Fruit fly (Drosophila melanogaster) whole organism, prepupa: ENCODE measurements around the gene Mo25.

Source experiments
- CG10631 ChIP-seq: fragments of 200-800 bp; sonication (Bioruptor generic); optimal IDR thresholded peaks from 2 replicates; lab custom pipeline; 2016; ENCODE audit warnings: missing biosample characterization, missing genetic modification characterization
- CG10669 ChIP-seq: fragments of 200-800 bp; sonication (Bioruptor generic); optimal IDR thresholded peaks from 3 replicates; lab custom pipeline; 2018; ENCODE audit warnings: missing biosample characterization, mild to moderate bottlenecking, missing genetic modification characterization, moderate library complexity
- CG11762 ChIP-seq: fragments of 200-800 bp; sonication (Bioruptor generic); optimal IDR thresholded peaks from 3 replicates; lab custom pipeline; 2016; ENCODE audit warnings: missing biosample characterization, missing genetic modification characterization; ENCODE audit not compliant: insufficient read depth
- CG11902 ChIP-seq: fragments of 200-800 bp; sonication (Bioruptor generic); optimal IDR thresholded peaks from 3 replicates; lab custom pipeline; 2016; ENCODE audit warnings: missing biosample characterization, missing genetic modification characterization
- CG15336 ChIP-seq: fragments of 200-800 bp; sonication (Bioruptor generic); IDR thresholded peaks from 2 replicates; pipeline ENCODE4 v1.3.6; 2022; ENCODE audit warnings: missing biosample characterization, missing genetic modification characterization
- CG1621 ChIP-seq: fragments of 200-800 bp; sonication (Bioruptor generic); optimal IDR thresholded peaks from 3 replicates; lab custom pipeline; 2018; ENCODE audit warnings: missing biosample characterization, mild to moderate bottlenecking, missing genetic modification characterization
- CG16779 ChIP-seq: fragments of 200-800 bp; sonication (Bioruptor generic); optimal IDR thresholded peaks from 3 replicates; lab custom pipeline; 2017; ENCODE audit warnings: missing biosample characterization, mild to moderate bottlenecking, missing genetic modification characterization
- CG3032 ChIP-seq: fragments of 200-800 bp; optimal IDR thresholded peaks from 2 replicates; lab custom pipeline; 2019; ENCODE audit warnings: missing biosample characterization, mild to moderate bottlenecking, missing genetic modification characterization, moderate library complexity
- CG31627 ChIP-seq: fragments of 200-800 bp; sonication (Bioruptor generic); optimal IDR thresholded peaks from 3 replicates; lab custom pipeline; 2016; ENCODE audit warnings: missing biosample characterization, missing genetic modification characterization
- CG32006 ChIP-seq: fragments of 200-800 bp; sonication (Bioruptor generic); optimal IDR thresholded peaks from 3 replicates; lab custom pipeline; 2017; ENCODE audit warnings: missing biosample characterization, mild to moderate bottlenecking, missing genetic modification characterization
- CG34406 ChIP-seq: fragments of 200-800 bp; sonication (Bioruptor generic); optimal IDR thresholded peaks from 3 replicates; lab custom pipeline; 2016; ENCODE audit warnings: missing biosample characterization, missing genetic modification characterization
- CG3919 ChIP-seq: fragments of 200-800 bp; sonication (Bioruptor generic); optimal IDR thresholded peaks from 3 replicates; lab custom pipeline; 2016; ENCODE audit warnings: missing biosample characterization, missing genetic modification characterization
- CG4318 ChIP-seq: fragments of 200-800 bp; sonication (Bioruptor generic); optimal IDR thresholded peaks from 3 replicates; lab custom pipeline; 2017; ENCODE audit warnings: missing biosample characterization, mild to moderate bottlenecking, missing genetic modification characterization
- CG6163 ChIP-seq: fragments of 200-800 bp; sonication (Bioruptor generic); IDR thresholded peaks from 3 replicates; pipeline ENCODE4 v1.3.6; 2022; ENCODE audit warnings: missing biosample characterization, missing genetic modification characterization
- CG6276 ChIP-seq: fragments of 200-800 bp; sonication (Bioruptor generic); optimal IDR thresholded peaks from 2 replicates; lab custom pipeline; 2017; ENCODE audit warnings: missing biosample characterization, mild to moderate bottlenecking, missing genetic modification characterization
- CG6792 ChIP-seq: fragments of 200-800 bp; sonication (Bioruptor generic); optimal IDR thresholded peaks from 3 replicates; lab custom pipeline; 2016; ENCODE audit warnings: missing biosample characterization, missing genetic modification characterization
- CG6808 ChIP-seq: fragments of 200-800 bp; sonication (Bioruptor generic); optimal IDR thresholded peaks from 3 replicates; lab custom pipeline; 2017; ENCODE audit warnings: missing biosample characterization, missing genetic modification characterization, mild to moderate bottlenecking, moderate library complexity, missing genetic modification reagents
- CG8319 ChIP-seq: fragments of 200-800 bp; sonication (Bioruptor generic); optimal IDR thresholded peaks from 3 replicates; lab custom pipeline; 2016; ENCODE audit warnings: missing biosample characterization, missing genetic modification characterization
- CG8632 ChIP-seq: fragments of 200-800 bp; sonication (Bioruptor generic); optimal IDR thresholded peaks from 3 replicates; lab custom pipeline; 2016; ENCODE audit warnings: missing biosample characterization, missing genetic modification characterization
- CG9139 ChIP-seq: fragments of 200-800 bp; sonication (Bioruptor generic); optimal IDR thresholded peaks from 3 replicates; lab custom pipeline; 2017; ENCODE audit warnings: missing biosample characterization, mild to moderate bottlenecking, missing genetic modification characterization
- Eip75B ChIP-seq: fragments of 200-800 bp; sonication (Bioruptor generic); optimal IDR thresholded peaks from 3 replicates; lab custom pipeline; 2016; ENCODE audit warnings: missing biosample characterization, missing genetic modification characterization
- Eip78C ChIP-seq: fragments of 200-800 bp; sonication (Bioruptor generic); peaks from one replicate; lab custom pipeline; 2016; ENCODE audit warnings: missing biosample characterization, missing genetic modification characterization
- Eip93F ChIP-seq: fragments of 200-800 bp; sonication (Bioruptor generic); optimal IDR thresholded peaks from 2 replicates; lab custom pipeline; 2016; ENCODE audit warnings: missing biosample characterization, mild to moderate bottlenecking, missing genetic modification characterization
- Ets21C ChIP-seq: fragments of 200-800 bp; sonication (Bioruptor generic); optimal IDR thresholded peaks from 3 replicates; lab custom pipeline; 2016; ENCODE audit warnings: missing biosample characterization, missing genetic modification characterization
- Gug ChIP-seq: fragments of 200-800 bp; sonication (Bioruptor generic); IDR thresholded peaks from 2 replicates; pipeline ENCODE4 v1.3.6; 2022; ENCODE audit warnings: missing biosample characterization, missing genetic modification characterization
- Hr38 ChIP-seq: sonication (Bioruptor generic); optimal IDR thresholded peaks from 2 replicates; lab custom pipeline; 2016; ENCODE audit warnings: missing biosample characterization, missing genetic modification characterization
- Hr39 ChIP-seq: fragments of 200-800 bp; sonication (Bioruptor generic); optimal IDR thresholded peaks from 2 replicates; lab custom pipeline; 2016; ENCODE audit warnings: missing biosample characterization, missing genetic modification characterization
- Hr4 ChIP-seq: fragments of 200-800 bp; sonication (Bioruptor generic); optimal IDR thresholded peaks from 3 replicates; lab custom pipeline; 2016; ENCODE audit warnings: missing biosample characterization, missing genetic modification characterization
- Lpt ChIP-seq: fragments of 200-800 bp; sonication (Bioruptor generic); optimal IDR thresholded peaks from 3 replicates; lab custom pipeline; 2016; ENCODE audit warnings: missing biosample characterization, missing genetic modification characterization
- OdsH ChIP-seq: fragments of 200-800 bp; sonication (Bioruptor generic); optimal IDR thresholded peaks from 3 replicates; lab custom pipeline; 2016; ENCODE audit warnings: missing biosample characterization, missing genetic modification characterization
- Smox ChIP-seq: fragments of 200-800 bp; sonication (Bioruptor generic); optimal IDR thresholded peaks from 3 replicates; lab custom pipeline; 2016; ENCODE audit warnings: missing biosample characterization, missing genetic modification characterization
- Sox102F ChIP-seq: fragments of 200-800 bp; sonication (Bioruptor generic); optimal IDR thresholded peaks from 2 replicates; lab custom pipeline; 2016; ENCODE audit warnings: missing biosample characterization, mild to moderate bottlenecking, missing genetic modification characterization
- Sox14 ChIP-seq: fragments of 200-800 bp; sonication (Bioruptor generic); optimal IDR thresholded peaks from 3 replicates; lab custom pipeline; 2016; ENCODE audit warnings: missing biosample characterization, missing genetic modification characterization
- Sox15 ChIP-seq: fragments of 200-800 bp; sonication (Bioruptor generic); optimal IDR thresholded peaks from 3 replicates; lab custom pipeline; 2016; ENCODE audit warnings: missing biosample characterization, missing genetic modification characterization
- achi ChIP-seq: fragments of 200-800 bp; sonication (Bioruptor generic); optimal IDR thresholded peaks from 3 replicates; lab custom pipeline; 2016; ENCODE audit warnings: missing biosample characterization, missing genetic modification characterization
- acj6 ChIP-seq: fragments of 200-800 bp; sonication (Bioruptor generic); optimal IDR thresholded peaks from 3 replicates; lab custom pipeline; 2016; ENCODE audit warnings: missing biosample characterization, missing genetic modification characterization
- cyc ChIP-seq: fragments of 200-800 bp; sonication (Bioruptor generic); optimal IDR thresholded peaks from 3 replicates; lab custom pipeline; 2016; ENCODE audit warnings: missing biosample characterization, missing genetic modification characterization
- dac ChIP-seq: fragments of 200-800 bp; sonication (Bioruptor generic); optimal IDR thresholded peaks from 2 replicates; lab custom pipeline; 2017; ENCODE audit warnings: missing biosample characterization, mild to moderate bottlenecking, missing genetic modification characterization
- dsx ChIP-seq: fragments of 200-800 bp; optimal IDR thresholded peaks from 3 replicates; lab custom pipeline; 2019; ENCODE audit warnings: missing biosample characterization, mild to moderate bottlenecking, missing genetic modification characterization, moderate library complexity; ENCODE audit not compliant: poor library complexity, severe bottlenecking
- eg ChIP-seq: fragments of 200-800 bp; sonication (Bioruptor generic); IDR thresholded peaks from 3 replicates; pipeline ENCODE4 v1.3.6; 2022; ENCODE audit warnings: missing biosample characterization, missing genetic modification characterization
- esn ChIP-seq: fragments of 200-800 bp; sonication (Bioruptor generic); optimal IDR thresholded peaks from 2 replicates; lab custom pipeline; 2016; ENCODE audit warnings: missing biosample characterization, mild to moderate bottlenecking, missing genetic modification characterization, moderate library complexity
- fd59A ChIP-seq: fragments of 200-800 bp; sonication (Bioruptor generic); optimal IDR thresholded peaks from 2 replicates; lab custom pipeline; 2017; ENCODE audit warnings: missing biosample characterization, mild to moderate bottlenecking, missing genetic modification characterization, missing genetic modification reagents
- fd85E ChIP-seq: fragments of 200-800 bp; sonication (Bioruptor generic); optimal IDR thresholded peaks from 3 replicates; lab custom pipeline; 2016; ENCODE audit warnings: missing biosample characterization, missing genetic modification characterization
- fkh ChIP-seq: fragments of 200-800 bp; sonication (Bioruptor generic); optimal IDR thresholded peaks from 3 replicates; lab custom pipeline; 2017; ENCODE audit warnings: missing biosample characterization, mild to moderate bottlenecking, missing genetic modification characterization, moderate library complexity
- lz ChIP-seq: fragments of 200-800 bp; sonication (Bioruptor generic); optimal IDR thresholded peaks from 3 replicates; lab custom pipeline; 2016; ENCODE audit warnings: missing biosample characterization, missing genetic modification characterization
- net ChIP-seq: fragments of 200-800 bp; sonication (Bioruptor generic); optimal IDR thresholded peaks from 3 replicates; lab custom pipeline; 2016; ENCODE audit warnings: missing biosample characterization, missing genetic modification characterization
- pdm3 ChIP-seq: fragments of 200-800 bp; sonication (Bioruptor generic); optimal IDR thresholded peaks from 3 replicates; lab custom pipeline; 2016; ENCODE audit warnings: missing biosample characterization, missing genetic modification characterization
- salr ChIP-seq, 2 experiments: fragments of 200-800 bp; sonication (Bioruptor generic); optimal IDR thresholded peaks; 3 replicates each; lab custom pipeline; 2016 to 2018; ENCODE audit warnings: missing biosample characterization in 2 of 2, missing genetic modification characterization in 2 of 2, mild to moderate bottlenecking in 1 of 2
- spab ChIP-seq: fragments of 200-800 bp; sonication (Bioruptor generic); optimal IDR thresholded peaks from 2 replicates; lab custom pipeline; 2017; ENCODE audit warnings: missing biosample characterization, mild to moderate bottlenecking, missing genetic modification characterization, missing genetic modification reagents
- ss ChIP-seq, 2 experiments: fragments of 200-800 bp; sonication (Bioruptor generic); optimal IDR thresholded peaks; 2 replicates in 1 of 2; 3 replicates in 1 of 2; lab custom pipeline; 2017 to 2018; ENCODE audit warnings: mild to moderate bottlenecking in 2 of 2, missing biosample characterization in 2 of 2, missing genetic modification characterization in 2 of 2, moderate library complexity in 1 of 2
- topi ChIP-seq: fragments of 200-800 bp; sonication (Bioruptor generic); optimal IDR thresholded peaks from 3 replicates; lab custom pipeline; 2016; ENCODE audit warnings: missing biosample characterization, missing genetic modification characterization
- vri ChIP-seq: fragments of 200-800 bp; sonication (Bioruptor generic); optimal IDR thresholded peaks from 3 replicates; lab custom pipeline; 2016; ENCODE audit warnings: missing biosample characterization, mild to moderate bottlenecking, missing genetic modification characterization

Gene Mo25

dm6 chr3L:16612152-16612551 lies 3.1 kb downstream of the Mo25 start, which contains the start of gene CG4101:
TSS of gene CG4101 (plus strand) at chr3L:16612486.
- TF ChIP-seq CG6808 (GFP tag; lab: Kevin White, UChicago) (peak; percentile 56), CG9139 (GFP tag; lab: Kevin White, UChicago) (peak; percentile 16), CG8632 (GFP tag; lab: Kevin White, UChicago) (peak; percentile 67), CG16779 (tag; lab: Kevin White, UChicago) (no peak), spab (GFP tag; lab: Kevin White, UChicago) (peak; percentile 46), Sox14 (GFP tag; lab: Kevin White, UChicago) (peak; percentile 85), acj6 (peak; percentile 80), ss (GFP tag; optimal IDR thresholded peaks at IDR 0.05; lab: Kevin White, UChicago) (peak; percentile 54 to 74), CG11902 (GFP tag; lab: Kevin White, UChicago) (peak; percentile 49), CG11762 (GFP tag; lab: Kevin White, UChicago) (peak; percentile 66), Eip78C (peak; percentile 88), pdm3 (GFP tag; lab: Kevin White, UChicago) (peak; percentile 86), CG6163 (GFP tag; lab: Robert Waterston, UW) (peak; percentile 73), Ets21C (GFP tag; lab: Kevin White, UChicago) (peak; percentile 78), CG34406 (GFP tag; lab: Kevin White, UChicago) (peak; percentile 80), Eip75B (GFP tag; lab: Kevin White, UChicago) (peak; percentile 76), fd85E (GFP tag; lab: Kevin White, UChicago) (peak; percentile 10), CG6792 (GFP tag; lab: Kevin White, UChicago) (peak; percentile 71), Eip93F (GFP tag; lab: Kevin White, UChicago) (peak; percentile 64), Hr38 (GFP tag; lab: Kevin White, UChicago) (no peak), Sox102F (GFP tag; lab: Kevin White, UChicago) (peak; percentile 81), salr (GFP tag; optimal IDR thresholded peaks at IDR 0.05; lab: Kevin White, UChicago) (peak; percentile 19 to 63), dsx (GFP tag; lab: Kevin White, UChicago) (peak; percentile 56), CG4318 (GFP tag; lab: Kevin White, UChicago) (no peak), Hr39 (GFP tag; lab: Kevin White, UChicago) (peak; percentile 87), topi (GFP tag; lab: Kevin White, UChicago) (peak; percentile 74), CG32006 (GFP tag; lab: Kevin White, UChicago) (peak; percentile 71), CG15336 (peak; percentile 65), achi (GFP tag; lab: Kevin White, UChicago) (peak; percentile 76), Gug (GFP tag; lab: Robert Waterston, UW) (peak; percentile 74), esn (GFP tag; lab: Kevin White, UChicago) (peak; percentile 90), CG6276 (GFP tag; lab: Kevin White, UChicago) (no peak), CG31627 (GFP tag; lab: Kevin White, UChicago) (peak; percentile 89), fd59A (GFP tag; lab: Kevin White, UChicago) (peak; percentile 42), Sox15 (peak; percentile 59), Smox (GFP tag; lab: Kevin White, UChicago) (peak; percentile 85), CG8319 (GFP tag; lab: Kevin White, UChicago) (peak; percentile 53), OdsH (GFP tag; lab: Kevin White, UChicago) (peak; percentile 84), cyc (GFP tag; lab: Kevin White, UChicago) (peak; percentile 81), Hr4 (peak; percentile 81), CG10669 (peak; percentile 69), CG1621 (peak; percentile 47), CG3919 (peak; percentile 79), lz (peak; percentile 85), dac (GFP tag; lab: Kevin White, UChicago) (peak; percentile 55), Lpt (GFP tag; lab: Kevin White, UChicago) (peak; percentile 31), eg (GFP tag; lab: Robert Waterston, UW) (peak; percentile 84), CG3032 (tag; lab: Kevin White, UChicago) (peak; percentile 80), net (GFP tag; lab: Kevin White, UChicago) (peak; percentile 62), vri (peak; percentile 87), CG10631 (GFP tag; lab: Kevin White, UChicago) (peak; percentile 85), fkh (GFP tag; lab: Kevin White, UChicago) (peak; percentile 42)
